Fruit fly (Drosophila melanogaster): ENCODE measurements around the gene Pur-alpha.

- no peak for TF ChIP-seq CG7045 (GFP tag; optimal IDR thresholded peaks at IDR 0.05)
- no peak for TF ChIP-seq CG5204 (GFP tag; optimal IDR thresholded peaks at IDR 0.05)
- TF ChIP-seq ovo (GFP tag; optimal IDR thresholded peaks at IDR 0.05): no peak
These were observed 25.0 kb downstream of the Pur-alpha start, which contains the start of gene CG1909 for dm6 chr4:582836-583235.
